Worm (Caenorhabditis elegans): ENCODE data around the gene Y5H2B.3.

DNA sequence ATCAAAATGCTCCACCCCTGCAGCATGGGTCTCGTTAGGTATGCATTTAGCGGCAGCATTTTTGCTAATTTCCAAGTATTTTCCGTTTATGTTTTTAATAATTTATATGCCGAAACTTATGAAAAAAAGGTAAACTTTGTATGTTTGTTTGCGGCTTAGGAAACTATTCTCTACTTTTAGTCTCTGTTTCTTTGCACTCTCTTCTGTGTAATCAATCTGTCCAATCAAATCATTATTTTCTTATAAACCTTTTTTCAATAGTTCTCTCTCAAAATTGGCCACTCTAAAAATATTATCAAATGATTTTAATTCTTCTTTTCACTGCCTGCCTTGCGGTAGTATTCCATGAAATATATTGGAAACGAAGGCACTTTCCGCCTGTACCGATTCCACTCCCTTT is 49.9 kb downstream of the Y5H2B.3 start:
- TF ChIP-seq ztf-11 (tag; optimal IDR thresholded peaks at IDR 0.05), result no peak
- no peak for TF ChIP-seq dmd-4 (tag; optimal IDR thresholded peaks at IDR 0.05)
- no peak for TF ChIP-seq lin-39 (tag; optimal IDR thresholded peaks at IDR 0.05)
- no peak for TF ChIP-seq snpc-4 (tag; optimal IDR thresholded peaks at IDR 0.05)

All from whole organism, L2 larva.